Fruit fly (Drosophila melanogaster): ENCODE data around the gene if.

The if gene

DNA sequence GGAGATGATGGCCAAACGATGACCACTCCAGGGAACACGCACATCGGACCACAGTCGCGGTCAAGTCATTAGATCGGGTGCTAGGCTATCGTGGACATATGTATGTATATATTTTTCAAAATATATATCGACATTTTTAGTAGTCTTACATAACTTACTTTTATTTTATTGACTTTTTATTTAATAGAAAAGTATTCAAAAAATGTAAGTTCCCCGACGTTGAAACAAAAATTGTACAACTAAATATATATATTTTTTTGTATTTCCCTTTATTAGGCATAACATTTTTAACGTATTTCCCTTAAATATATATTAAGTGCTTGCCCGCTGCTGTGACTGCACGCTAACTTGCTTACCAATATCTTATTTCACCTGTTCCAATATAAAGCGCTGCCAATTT, 31.9 kb upstream of the if start (continued):
- TF ChIP-seq CG11696 (GFP tag; IDR thresholded peaks at IDR 0.05) (peak; percentile 60), Taf1 (GFP tag; IDR thresholded peaks at IDR 0.05) (no peak), tup (GFP tag; optimal IDR thresholded peaks at IDR 0.05) (no peak), dysf (GFP tag; IDR thresholded peaks at IDR 0.05) (peak; percentile 52; the same call in 2 of the 3 replicates), CG10366 (GFP tag; IDR thresholded peaks at IDR 0.05) (peak; percentile 37; the same call in 1 of the 2 replicates), CG2712 (tag; optimal IDR thresholded peaks at IDR 0.05) (peak; percentile 13), Atf6 (GFP tag; IDR thresholded peaks at IDR 0.05) (0 out of 2 replicates have a peak, but pooled peaks have one; percentile 23), CG32767 (GFP tag; IDR thresholded peaks at IDR 0.05) (peak; percentile 26; the same call in 1 of the 2 replicates), CG13775 (GFP tag; optimal IDR thresholded peaks at IDR 0.05) (no peak), danr (GFP tag; IDR thresholded peaks at IDR 0.05) (0 out of 2 replicates have a peak, but pooled peaks have one; percentile 25), Gsc (GFP tag; IDR thresholded peaks at IDR 0.05) (no peak), pan (optimal IDR thresholded peaks at IDR 0.05) (no peak), pan (GFP tag; optimal IDR thresholded peaks at IDR 0.05 in 1 of 2, IDR thresholded peaks at IDR 0.05 in 1 of 2) (peak in 1 of 2 experiments; percentile 49), gem (tag; optimal IDR thresholded peaks at IDR 0.05) (peak; percentile 36), Atf-2 (GFP tag; optimal IDR thresholded peaks at IDR 0.05) (no peak), HLH4C (GFP tag; IDR thresholded peaks at IDR 0.05; ENCODE audit: partially characterized antibody) (no peak), CG30020 (tag; optimal IDR thresholded peaks at IDR 0.05) (no peak), Ada2b (GFP tag; IDR thresholded peaks at IDR 0.05) (0 out of 2 replicates have a peak, but pooled peaks have one; percentile 32), CG17186 (GFP tag; optimal IDR thresholded peaks at IDR 0.05) (no peak), CG7556 (GFP tag; optimal IDR thresholded peaks at IDR 0.05) (peak; percentile 3), CHES-1-like (GFP tag; optimal IDR thresholded peaks at IDR 0.05) (no peak), jing (GFP tag; optimal IDR thresholded peaks at IDR 0.05) (no peak), hkb (optimal IDR thresholded peaks at IDR 0.05) (no peak), hkb (GFP tag; IDR thresholded peaks at IDR 0.05) (0 out of 2 replicates have a peak, but pooled peaks have one; percentile 36), CkIIα-i1 (GFP tag; IDR thresholded peaks at IDR 0.05) (no peak), inv (GFP tag; IDR thresholded peaks at IDR 0.05; ENCODE audit: partially characterized antibody) (no peak), CG34376 (GFP tag; optimal IDR thresholded peaks at IDR 0.05) (no peak), HLH3B (GFP tag; IDR thresholded peaks at IDR 0.05) (0 out of 2 replicates have a peak, but pooled peaks have one; percentile 28), run (tag; optimal IDR thresholded peaks at IDR 0.05) (no peak), Sox102F (GFP tag; optimal IDR thresholded peaks at IDR 0.05) (peak; percentile 9), ssp (GFP tag; IDR thresholded peaks at IDR 0.05) (0 out of 2 replicates have a peak, but pooled peaks have one; percentile 14), CG7372 (GFP tag; IDR thresholded peaks at IDR 0.05) (no peak)

DNA sequence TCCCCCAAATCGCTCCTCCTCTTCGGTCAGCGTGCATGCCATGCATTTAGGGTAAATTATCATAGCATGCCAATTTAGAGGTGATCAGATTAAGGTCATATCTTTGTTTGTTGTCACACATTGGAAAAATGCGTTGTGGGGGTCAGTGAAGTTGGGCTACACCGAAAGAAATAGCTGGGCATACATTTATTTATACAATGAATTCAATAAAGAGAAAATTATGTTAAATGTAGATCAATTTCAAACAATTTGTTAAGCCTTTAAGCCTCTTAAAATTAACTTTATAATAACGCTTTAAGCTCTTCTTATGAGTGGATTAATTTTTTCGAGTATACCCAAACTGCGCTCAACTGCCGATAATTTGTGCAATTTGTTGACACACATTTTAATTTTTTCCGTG, 31.1 kb upstream of the if start:
- TF ChIP-seq Hr51 (GFP tag; optimal IDR thresholded peaks at IDR 0.05) (peak in 1 of 2 experiments; percentile 20), CG13624 (GFP tag; optimal IDR thresholded peaks at IDR 0.05) (no peak), exex (tag; optimal IDR thresholded peaks at IDR 0.05) (no peak), Med (GFP tag) (peak; percentile 36), CG15269 (tag; optimal IDR thresholded peaks at IDR 0.05) (peak; percentile 8), CG10366 (GFP tag; IDR thresholded peaks at IDR 0.05) (no peak), CG14014 (GFP tag; IDR thresholded peaks at IDR 0.05) (no peak), prd (optimal IDR thresholded peaks at IDR 0.05) (no peak), prd (GFP tag; IDR thresholded peaks at IDR 0.05) (0 out of 3 replicates have a peak, but pooled peaks have one; percentile 12), CG14965 (GFP tag; optimal IDR thresholded peaks at IDR 0.05; ENCODE audit: borderline replicate concordance) (no peak), CG7786 (GFP tag; optimal IDR thresholded peaks at IDR 0.05) (no peak), dysf (GFP tag; IDR thresholded peaks at IDR 0.05) (0 out of 3 replicates have a peak, but pooled peaks have one; percentile 30), org-1 (GFP tag; optimal IDR thresholded peaks at IDR 0.05) (no peak), pnt (GFP tag; optimal IDR thresholded peaks at IDR 0.05) (no peak), PHDP (tag; optimal IDR thresholded peaks at IDR 0.05) (no peak), CG16863 (GFP tag; optimal IDR thresholded peaks at IDR 0.05) (no peak), bcd (GFP tag; optimal IDR thresholded peaks at IDR 0.05) (peak; percentile 2), CG11504 (tag; optimal IDR thresholded peaks at IDR 0.05) (peak; percentile 37), Ets65A (GFP tag) (peak; percentile 57), bbx (GFP tag; IDR thresholded peaks at IDR 0.05; ENCODE audit: partially characterized antibody) (no peak), CG30403 (GFP tag; optimal IDR thresholded peaks at IDR 0.05) (peak; percentile 3), D19A (tag; optimal IDR thresholded peaks at IDR 0.05) (no peak), CG6175 (GFP tag; IDR thresholded peaks at IDR 0.05) (no peak)
